Worm (Caenorhabditis elegans) whole organism, L4 larva: ENCODE measurements around the gene T07A9.12.

ENCODE experiments used
- dpl-1 ChIP-seq: fragments of 150-350 bp; optimal IDR thresholded peaks from 2 replicates; lab custom pipeline; 2014; ENCODE audit warnings: missing biosample characterization, missing genetic modification reagents, missing genetic modification characterization
- fkh-10 ChIP-seq: fragments of 150-350 bp; optimal IDR thresholded peaks from 2 replicates; lab custom pipeline; 2014; ENCODE audit warnings: missing biosample characterization, missing genetic modification reagents, missing genetic modification characterization
- gei-8 ChIP-seq: fragments of 200-800 bp; sonication (Bioruptor generic); optimal IDR thresholded peaks from 2 replicates; lab custom pipeline; 2018; ENCODE audit warnings: mild to moderate bottlenecking, missing genetic modification characterization, missing compliant biosample characterization
- hmg-1.1 ChIP-seq: fragments of 200-800 bp; sonication (Bioruptor generic); IDR thresholded peaks from 2 replicates; pipeline ENCODE4 v1.3.6; 2022; ENCODE audit warnings: missing genetic modification reagents, missing genetic modification characterization, missing compliant biosample characterization
- lin-39 ChIP-seq: fragments of 150-350 bp; optimal IDR thresholded peaks from 2 replicates; lab custom pipeline; 2014; ENCODE audit warnings: missing biosample characterization, missing genetic modification reagents, missing genetic modification characterization
- madf-5 ChIP-seq, 2 experiments: fragments of 200-800 bp; sonication (Bioruptor generic); IDR thresholded peaks; 2 replicates each; pipeline ENCODE4 v1.3.6; 2022; ENCODE audit warnings: missing compliant biosample characterization in 2 of 2, missing genetic modification characterization in 2 of 2
- mdt-29 ChIP-seq: fragments of 200-800 bp; sonication (Bioruptor generic); IDR thresholded peaks from 2 replicates; pipeline ENCODE4 v1.3.6; 2022; ENCODE audit warnings: missing genetic modification reagents, missing genetic modification characterization, missing compliant biosample characterization
- mxl-3 ChIP-seq: fragments of 200-800 bp; sonication (Bioruptor generic); optimal IDR thresholded peaks from 2 replicates; lab custom pipeline; 2018; ENCODE audit warnings: mild to moderate bottlenecking, missing genetic modification characterization, missing compliant biosample characterization
- nhr-102 ChIP-seq: sonication (generic microtip); optimal IDR thresholded peaks from 2 replicates; lab custom pipeline; 2016; ENCODE audit warnings: mild to moderate bottlenecking, missing genetic modification characterization, moderate library complexity, missing compliant biosample characterization
- nhr-237 ChIP-seq: sonication (generic microtip); optimal IDR thresholded peaks from 2 replicates; lab custom pipeline; 2017; ENCODE audit warnings: missing biosample characterization, missing genetic modification characterization
- nhr-28 ChIP-seq: fragments of 150-350 bp; optimal IDR thresholded peaks from 2 replicates; lab custom pipeline; 2014; ENCODE audit warnings: missing biosample characterization, missing genetic modification characterization
- snpc-4 ChIP-seq: fragments of 150-350 bp; optimal IDR thresholded peaks from 2 replicates; lab custom pipeline; 2014; ENCODE audit warnings: missing biosample characterization, missing genetic modification characterization
- ztf-11 ChIP-seq: fragments of 150-350 bp; optimal IDR thresholded peaks from 2 replicates; lab custom pipeline; 2014; ENCODE audit warnings: missing biosample characterization, missing genetic modification characterization

DNA sequence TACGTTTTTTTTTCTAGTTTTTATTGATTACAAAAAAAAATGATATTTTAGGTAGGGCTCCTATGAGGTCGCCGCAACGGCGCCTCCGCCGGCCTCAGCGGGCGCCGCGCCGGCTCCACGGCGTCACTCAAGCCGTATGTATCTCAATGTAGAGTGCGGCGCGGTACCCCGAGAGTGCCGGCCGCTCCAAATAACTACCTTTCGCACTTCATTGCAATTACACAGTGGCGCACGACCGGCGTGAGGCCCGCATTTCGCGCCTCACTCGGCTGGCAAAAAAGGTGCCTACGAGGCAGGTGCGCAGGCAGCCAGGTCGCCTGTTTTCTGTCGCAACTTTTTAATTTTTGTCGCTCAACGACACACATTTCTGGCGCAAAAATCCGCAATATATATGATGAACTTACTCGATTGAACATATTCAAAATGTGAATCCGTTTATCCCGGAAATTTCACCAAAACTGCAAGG lies 50.0 kb downstream of the T07A9.12 start, which contains the start of gene M04G7.2:
- TF ChIP-seq nhr-237: no peak
- TF ChIP-seq mdt-29 (GFP tag; lab: Robert Waterston, UW): no peak
- TF ChIP-seq lin-39 (tag; lab: Kevin White, UChicago): no peak
- TF ChIP-seq fkh-10 (GFP tag; lab: Kevin White, UChicago): no peak
- TF ChIP-seq nhr-102 (tag; lab: Kevin White, UChicago): no peak
- no peak for TF ChIP-seq madf-5 (GFP tag; IDR thresholded peaks at IDR 0.05; lab: Robert Waterston, UW)
- TF ChIP-seq snpc-4 (tag; lab: Kevin White, UChicago): no peak
- 0 out of 2 replicates have a peak, but pooled peaks have one; percentile 12 for TF ChIP-seq hmg-1.1
- TF ChIP-seq ztf-11 (tag; lab: Kevin White, UChicago): no peak
- TF ChIP-seq nhr-28 (tag; lab: Kevin White, UChicago): no peak
- TF ChIP-seq mxl-3 (GFP tag; lab: Kevin White, UChicago): no peak
- TF ChIP-seq gei-8 (GFP tag; lab: Kevin White, UChicago): no peak
- no peak for TF ChIP-seq dpl-1 (GFP tag; lab: Kevin White, UChicago)
